Worm (Caenorhabditis elegans) whole organism, young adult: Measurements from ENCODE around the gene irld-51.

Source experiments
- B0019.2 ChIP-seq: fragments of 200-800 bp; sonication (Bioruptor generic); conservative IDR thresholded peaks from 2 replicates; pipeline ENCODE4 v1.3.6; 2022; ENCODE audit warnings: missing genetic modification reagents, missing genetic modification characterization, missing compliant biosample characterization
- B0261.1 ChIP-seq: sonication (generic microtip); optimal IDR thresholded peaks from 2 replicates; lab custom pipeline; 2016; ENCODE audit warnings: mild to moderate bottlenecking, missing genetic modification characterization, moderate library complexity, missing compliant biosample characterization
- B0336.3 ChIP-seq: fragments of 200-800 bp; sonication (Bioruptor generic); IDR thresholded peaks from 2 replicates; pipeline ENCODE4 v1.3.6; 2022; ENCODE audit warnings: missing genetic modification characterization, missing compliant biosample characterization
- C06A6.2 ChIP-seq: fragments of 200-800 bp; sonication (Bioruptor generic); conservative IDR thresholded peaks from 2 replicates; pipeline ENCODE4 v1.3.6; 2022; ENCODE audit warnings: missing genetic modification characterization, missing compliant biosample characterization
- C17E4.6 ChIP-seq: fragments of 200-800 bp; sonication (Bioruptor generic); IDR thresholded peaks from 2 replicates; pipeline ENCODE4 v1.3.6; 2022; ENCODE audit warnings: missing genetic modification reagents, missing genetic modification characterization, missing compliant biosample characterization
- F33H1.4 ChIP-seq: fragments of 200-800 bp; sonication (Bioruptor generic); IDR thresholded peaks from 2 replicates; pipeline ENCODE4 v1.3.6; 2022; ENCODE audit warnings: missing genetic modification reagents, missing genetic modification characterization, missing compliant biosample characterization
- F37B4.10 ChIP-seq: fragments of 200-800 bp; sonication (Bioruptor generic); IDR thresholded peaks from 2 replicates; pipeline ENCODE4 v1.3.6; 2022; ENCODE audit warnings: missing genetic modification characterization, missing compliant biosample characterization
- F57C9.4 ChIP-seq: sonication (generic microtip); optimal IDR thresholded peaks from 2 replicates; lab custom pipeline; 2017; ENCODE audit warnings: mild to moderate bottlenecking, missing genetic modification characterization, missing compliant biosample characterization
- K11D2.4 ChIP-seq: fragments of 200-800 bp; sonication (Bioruptor generic); IDR thresholded peaks from 2 replicates; pipeline ENCODE4 v1.3.6; 2022; ENCODE audit warnings: missing genetic modification reagents, missing genetic modification characterization, missing compliant biosample characterization
- T07F8.4 ChIP-seq: sonication (generic microtip); optimal IDR thresholded peaks from 2 replicates; lab custom pipeline; 2016; ENCODE audit warnings: mild to moderate bottlenecking, missing genetic modification characterization, moderate library complexity, missing compliant biosample characterization
- Y53G8AR.9 ChIP-seq: fragments of 200-800 bp; sonication (Bioruptor generic); conservative IDR thresholded peaks from 2 replicates; pipeline ENCODE4 v1.3.6; 2022; ENCODE audit warnings: missing genetic modification reagents, missing genetic modification characterization, missing compliant biosample characterization
- Y56A3A.18 ChIP-seq: fragments of 200-800 bp; sonication (Bioruptor generic); IDR thresholded peaks from 2 replicates; pipeline ENCODE4 v1.3.6; 2022; ENCODE audit warnings: missing genetic modification reagents, missing genetic modification characterization, missing compliant biosample characterization
- ZK185.1 ChIP-seq: sonication (generic microtip); optimal IDR thresholded peaks from 2 replicates; lab custom pipeline; 2016; ENCODE audit warnings: mild to moderate bottlenecking, missing genetic modification characterization, missing compliant biosample characterization; ENCODE audit not compliant: poor library complexity, severe bottlenecking
- aptf-2 ChIP-seq: fragments of 200-800 bp; sonication (Bioruptor generic); conservative IDR thresholded peaks from 2 replicates; pipeline ENCODE4 v1.3.6; 2022; ENCODE audit warnings: missing genetic modification reagents, missing genetic modification characterization, missing compliant biosample characterization
- attf-6 ChIP-seq: fragments of 200-800 bp; sonication (Bioruptor generic); IDR thresholded peaks from 2 replicates; pipeline ENCODE4 v1.3.6; 2022; ENCODE audit warnings: missing genetic modification reagents, missing genetic modification characterization, missing compliant biosample characterization
- cebp-1 ChIP-seq, 2 experiments: fragments of 200-800 bp in 1 of 2; sonication (Bioruptor generic) in 1 of 2; sonication (generic microtip) in 1 of 2; IDR thresholded peaks in 1 of 2; optimal IDR thresholded peaks in 1 of 2; 2 replicates each; pipeline versions ENCODE4 v1.3.6 to Lab custom; 2017 to 2022; ENCODE audit warnings: missing compliant biosample characterization in 2 of 2, missing genetic modification characterization in 2 of 2, mild to moderate bottlenecking in 1 of 2, missing genetic modification reagents in 1 of 2, moderate library complexity in 1 of 2
- ceh-79 ChIP-seq: sonication (generic microtip); optimal IDR thresholded peaks from 2 replicates; lab custom pipeline; 2017; ENCODE audit warnings: mild to moderate bottlenecking, missing genetic modification characterization, missing compliant biosample characterization
- die-1 ChIP-seq: sonication (generic microtip); optimal IDR thresholded peaks from 2 replicates; lab custom pipeline; 2016; ENCODE audit warnings: missing genotype, mild to moderate bottlenecking, missing genetic modification characterization, missing compliant biosample characterization
- dpff-1 ChIP-seq: sonication (generic microtip); optimal IDR thresholded peaks from 2 replicates; lab custom pipeline; 2017; ENCODE audit warnings: mild to moderate bottlenecking, missing genetic modification characterization, missing compliant biosample characterization
- egl-44 ChIP-seq: fragments of 200-800 bp; sonication (Bioruptor generic); IDR thresholded peaks from 2 replicates; pipeline ENCODE4 v1.3.6; 2022; ENCODE audit warnings: missing genetic modification reagents, missing genetic modification characterization, missing compliant biosample characterization
- ekl-4 ChIP-seq: fragments of 200-800 bp; sonication (Bioruptor generic); IDR thresholded peaks from 2 replicates; pipeline ENCODE4 v1.3.6; 2022; ENCODE audit warnings: missing genetic modification reagents, missing genetic modification characterization, missing compliant biosample characterization
- ets-4 ChIP-seq: fragments of 200-800 bp; sonication (Bioruptor generic); optimal IDR thresholded peaks from 2 replicates; lab custom pipeline; 2018; ENCODE audit warnings: mild to moderate bottlenecking, missing genetic modification characterization, missing compliant biosample characterization
- gei-17 ChIP-seq: fragments of 200-800 bp; sonication (Bioruptor generic); optimal IDR thresholded peaks from 2 replicates; lab custom pipeline; 2018; ENCODE audit warnings: mild to moderate bottlenecking, missing genetic modification characterization, missing compliant biosample characterization
- him-1 ChIP-seq: sonication (generic microtip); optimal IDR thresholded peaks from 2 replicates; lab custom pipeline; 2016; ENCODE audit warnings: missing genotype, missing genetic modification reagents, missing genetic modification characterization, missing compliant biosample characterization
- hmg-20 ChIP-seq: fragments of 200-800 bp; sonication (Bioruptor generic); IDR thresholded peaks from 2 replicates; pipeline ENCODE4 v1.3.6; 2022; ENCODE audit warnings: missing genetic modification reagents, missing genetic modification characterization, missing compliant biosample characterization
- lag-1 ChIP-seq: fragments of 200-800 bp; sonication (Bioruptor generic); IDR thresholded peaks from 2 replicates; pipeline ENCODE4 v1.3.6; 2022; ENCODE audit warnings: missing genetic modification reagents, missing genetic modification characterization, missing compliant biosample characterization
- madf-10 ChIP-seq: sonication (generic microtip); optimal IDR thresholded peaks from 2 replicates; lab custom pipeline; 2016; ENCODE audit warnings: mild to moderate bottlenecking, missing genetic modification characterization, missing compliant biosample characterization
- madf-6 ChIP-seq: fragments of 200-800 bp; sonication (Bioruptor generic); IDR thresholded peaks from 2 replicates; pipeline ENCODE4 v1.3.6; 2022; ENCODE audit warnings: missing genetic modification reagents, missing genetic modification characterization, missing compliant biosample characterization
- mcd-1 ChIP-seq: fragments of 200-800 bp; sonication (Bioruptor generic); IDR thresholded peaks from 2 replicates; pipeline ENCODE4 v1.3.6; 2022; ENCODE audit warnings: missing genetic modification reagents, missing genetic modification characterization, missing compliant biosample characterization
- mxl-1 ChIP-seq: sonication (generic microtip); optimal IDR thresholded peaks from 2 replicates; lab custom pipeline; 2016; ENCODE audit warnings: missing genetic modification characterization, missing compliant biosample characterization
- nhr-120 ChIP-seq: fragments of 200-800 bp; sonication (Bioruptor generic); IDR thresholded peaks from 2 replicates; pipeline ENCODE4 v1.3.6; 2022; ENCODE audit warnings: missing genetic modification characterization, missing compliant biosample characterization
- nhr-179 ChIP-seq: sonication (generic microtip); optimal IDR thresholded peaks from 2 replicates; lab custom pipeline; 2016; ENCODE audit warnings: mild to moderate bottlenecking, missing genetic modification characterization, missing compliant biosample characterization
- rcor-1 ChIP-seq: fragments of 200-800 bp; sonication (Bioruptor generic); IDR thresholded peaks from 2 replicates; pipeline ENCODE4 v1.3.6; 2022; ENCODE audit warnings: missing genetic modification reagents, missing genetic modification characterization, missing compliant biosample characterization
- rpc-1 ChIP-seq, 2 experiments: fragments of 150-350 bp in 1 of 2; sonication (generic microtip) in 1 of 2; optimal IDR thresholded peaks; 2 replicates each; lab custom pipeline; 2014 to 2018; ENCODE audit warnings: missing biosample characterization in 1 of 2, missing genetic modification characterization in 1 of 2, missing genetic modification reagents in 1 of 2, missing genotype in 1 of 2
- snpc-3.4 ChIP-seq: sonication (generic microtip); optimal IDR thresholded peaks from 2 replicates; lab custom pipeline; 2017; ENCODE audit warnings: missing genetic modification characterization, mild to moderate bottlenecking, missing compliant biosample characterization, antibody characterized with exemption, moderate library complexity, missing genotype, missing genetic modification reagents
- snpc-4 ChIP-seq, 5 experiments: fragments of 150-350 bp in 1 of 5; sonication (generic microtip) in 4 of 5; optimal IDR thresholded peaks; 2 replicates each; lab custom pipeline; 2014 to 2018; ENCODE audit warnings: missing genetic modification characterization in 5 of 5, missing biosample characterization in 3 of 5, antibody characterized with exemption in 2 of 5, mild to moderate bottlenecking in 2 of 5, missing compliant biosample characterization in 2 of 5, missing genotype in 2 of 5, moderate library complexity in 2 of 5, missing genetic modification reagents in 1 of 5
- somi-1 ChIP-seq: fragments of 200-800 bp; sonication (Bioruptor generic); optimal IDR thresholded peaks from 2 replicates; lab custom pipeline; 2018; ENCODE audit warnings: mild to moderate bottlenecking, missing genetic modification characterization, missing compliant biosample characterization
- tbp1 ChIP-seq: fragments of 200-800 bp; sonication (Bioruptor generic); optimal IDR thresholded peaks from 2 replicates; lab custom pipeline; 2018; ENCODE audit warnings: mild to moderate bottlenecking, missing genetic modification characterization, missing compliant biosample characterization
- tlf-1 ChIP-seq: fragments of 200-800 bp; sonication (Bioruptor generic); optimal IDR thresholded peaks from 2 replicates; lab custom pipeline; 2018; ENCODE audit warnings: mild to moderate bottlenecking, missing genetic modification characterization, missing compliant biosample characterization
- unc-62 ChIP-seq: fragments of 150-350 bp; optimal IDR thresholded peaks from 2 replicates; lab custom pipeline; 2014; ENCODE audit warnings: missing biosample characterization, missing genetic modification reagents, missing genetic modification characterization
- zfh-2 ChIP-seq: fragments of 200-800 bp; sonication (Bioruptor generic); conservative IDR thresholded peaks from 2 replicates; pipeline ENCODE4 v1.3.6; 2022; ENCODE audit warnings: missing genetic modification reagents, missing genetic modification characterization, missing compliant biosample characterization
- zim-3 ChIP-seq: sonication (generic microtip); optimal IDR thresholded peaks from 2 replicates; lab custom pipeline; 2017; ENCODE audit warnings: mild to moderate bottlenecking, missing genetic modification characterization, moderate library complexity, missing compliant biosample characterization
- ztf-18 ChIP-seq: sonication (generic microtip); optimal IDR thresholded peaks from 2 replicates; lab custom pipeline; 2016; ENCODE audit warnings: missing genotype, mild to moderate bottlenecking, missing genetic modification characterization, missing compliant biosample characterization
- ztf-22 ChIP-seq: fragments of 200-800 bp; sonication (Bioruptor generic); optimal IDR thresholded peaks from 2 replicates; lab custom pipeline; 2018; ENCODE audit warnings: mild to moderate bottlenecking, missing genetic modification characterization, moderate library complexity, missing compliant biosample characterization
- ztf-28 ChIP-seq: fragments of 200-800 bp; sonication (Bioruptor generic); IDR thresholded peaks from 2 replicates; pipeline ENCODE4 v1.3.6; 2022; ENCODE audit warnings: missing genetic modification reagents, missing genetic modification characterization, missing compliant biosample characterization
- ztf-6 ChIP-seq: fragments of 200-800 bp; sonication (Bioruptor generic); IDR thresholded peaks from 2 replicates; pipeline ENCODE4 v1.3.6; 2022; ENCODE audit warnings: missing genetic modification reagents, missing genetic modification characterization, missing compliant biosample characterization

irld-51 gene

ce11 chrII:2973940-2974402 is 21.4 kb upstream of the irld-51 start (continued):
- TF ChIP-seq tbp1 (GFP tag; lab: Kevin White, UChicago) (peak; percentile 65), mxl-1 (no peak), F37B4.10 (GFP tag; lab: Robert Waterston, UW) (0 out of 2 replicates have a peak, but pooled peaks have one; percentile 27), die-1 (tag; lab: Kevin White, UChicago) (no peak), ekl-4 (peak; percentile 94), unc-62 (GFP tag; lab: Kevin White, UChicago) (no peak), Y53G8AR.9 (peak; percentile 85), hmg-20 (GFP tag; lab: Robert Waterston, UW) (peak; percentile 54; the same call in 1 of the 2 replicates), rcor-1 (GFP tag; lab: Robert Waterston, UW) (peak; percentile 62; the same call in 1 of the 2 replicates), nhr-120 (GFP tag; lab: Robert Waterston, UW) (0 out of 2 replicates have a peak, but pooled peaks have one; percentile 87), C17E4.6 (GFP tag; lab: Robert Waterston, UW) (peak; percentile 17; the same call in 1 of the 2 replicates), snpc-4 (GFP tag; optimal IDR thresholded peaks at IDR 0.05; lab: Kevin White, UChicago) (no peak), snpc-4 (tag; optimal IDR thresholded peaks at IDR 0.05; lab: Kevin White, UChicago) (peak in 2 of 4 experiments; percentile 22 to 54), ets-4 (peak; percentile 43), T07F8.4 (tag; lab: Kevin White, UChicago) (no peak), zfh-2 (GFP tag; lab: Robert Waterston, UW) (peak; percentile 100), C06A6.2 (GFP tag; lab: Robert Waterston, UW) (peak; percentile 95), somi-1 (GFP tag; lab: Kevin White, UChicago) (peak; percentile 96), tlf-1 (GFP tag; lab: Kevin White, UChicago) (peak; percentile 75), F57C9.4 (tag; lab: Kevin White, UChicago) (peak; percentile 73), ceh-79 (tag; lab: Kevin White, UChicago) (peak; percentile 35), madf-6 (GFP tag; lab: Robert Waterston, UW) (peak; percentile 47; the same call in 1 of the 2 replicates), ztf-6 (GFP tag; lab: Robert Waterston, UW) (peak; percentile 58; the same call in 1 of the 2 replicates), attf-6 (peak; percentile 49; the same call in 1 of the 2 replicates), dpff-1 (tag; lab: Kevin White, UChicago) (peak; percentile 87), K11D2.4 (GFP tag; lab: Robert Waterston, UW) (peak; percentile 97), ztf-22 (peak; percentile 94), lag-1 (GFP tag; lab: Robert Waterston, UW) (peak; percentile 87), egl-44 (peak; percentile 95), B0336.3 (GFP tag; lab: Robert Waterston, UW) (peak; percentile 97), rpc-1 (optimal IDR thresholded peaks at IDR 0.05; lab: Kevin White, UChicago) (no peak), rpc-1 (tag; optimal IDR thresholded peaks at IDR 0.05; lab: Kevin White, UChicago) (no peak), zim-3 (tag; lab: Kevin White, UChicago) (peak; percentile 54), madf-10 (tag; lab: Kevin White, UChicago) (peak; percentile 18), ZK185.1 (tag; lab: Kevin White, UChicago) (peak; percentile 68), ztf-28 (GFP tag; lab: Robert Waterston, UW) (no peak), gei-17 (GFP tag; lab: Kevin White, UChicago) (peak; percentile 85), Y56A3A.18 (peak; percentile 44; the same call in 1 of the 2 replicates), B0261.1 (tag; lab: Kevin White, UChicago) (peak; percentile 24), aptf-2 (GFP tag; lab: Robert Waterston, UW) (0 out of 2 replicates have a peak, but pooled peaks have one; percentile 50), him-1 (no peak), snpc-3.4 (tag; lab: Kevin White, UChicago) (no peak), ztf-18 (no peak), cebp-1 (GFP tag; IDR thresholded peaks at IDR 0.05; lab: Robert Waterston, UW) (peak; percentile 64; the same call in 1 of the 2 replicates), cebp-1 (tag; optimal IDR thresholded peaks at IDR 0.05; lab: Kevin White, UChicago) (peak; percentile 92), B0019.2 (GFP tag; lab: Robert Waterston, UW) (no peak), mcd-1 (GFP tag; lab: Robert Waterston, UW) (peak; percentile 95), nhr-179 (tag; lab: Kevin White, UChicago) (no peak), F33H1.4 (GFP tag; lab: Robert Waterston, UW) (no peak; the same call in 1 of the 2 replicates)
